Worm (Caenorhabditis elegans): ENCODE measurements around the gene F26C11.4.
A peak's percentile ranks its signal among the peaks of the same experiment; 100 is the strongest.

F26C11.4 gene

ce11 chrII:9938877-9939276 is 22.8 kb upstream of the F26C11.4 start, which contains the start of the genes C05C10.7 and C05C10.5:
TSS of gene C05C10.7 (minus strand) at chrII:9938971.
TSS of gene C05C10.5 (plus strand) at chrII:9939040.
- TF ChIP-seq ref-1 (GFP tag; conservative IDR thresholded peaks at IDR 0.05) (no peak), klf-2 (GFP tag; conservative IDR thresholded peaks at IDR 0.05) (no peak), cog-1 (tag; optimal IDR thresholded peaks at IDR 0.05) (no peak), T22C8.4 (GFP tag; IDR thresholded peaks at IDR 0.05) (no peak), ztf-23 (GFP tag; IDR thresholded peaks at IDR 0.05) (no peak), med-1 (GFP tag; optimal IDR thresholded peaks at IDR 0.05; ENCODE audit: insufficient read depth) (no peak), ztf-29 (GFP tag; IDR thresholded peaks at IDR 0.05) (no peak), tab-1 (GFP tag; IDR thresholded peaks at IDR 0.05) (no peak), flt-1 (GFP tag; IDR thresholded peaks at IDR 0.05) (no peak)

- TF ChIP-seq ztf-23 (GFP tag; IDR thresholded peaks at IDR 0.05) (no peak), med-1 (GFP tag; optimal IDR thresholded peaks at IDR 0.05; ENCODE audit: insufficient read depth) (no peak), flt-1 (GFP tag; IDR thresholded peaks at IDR 0.05) (no peak), cog-1 (tag; optimal IDR thresholded peaks at IDR 0.05) (no peak), tab-1 (GFP tag; IDR thresholded peaks at IDR 0.05) (no peak), klf-2 (GFP tag; conservative IDR thresholded peaks at IDR 0.05) (no peak), ztf-29 (GFP tag; IDR thresholded peaks at IDR 0.05) (no peak), ref-1 (GFP tag; conservative IDR thresholded peaks at IDR 0.05) (no peak), T22C8.4 (GFP tag; IDR thresholded peaks at IDR 0.05) (no peak)
Observed at ce11 chrII:9937611-9938010, 21.5 kb upstream of the F26C11.4 start.

DNA sequence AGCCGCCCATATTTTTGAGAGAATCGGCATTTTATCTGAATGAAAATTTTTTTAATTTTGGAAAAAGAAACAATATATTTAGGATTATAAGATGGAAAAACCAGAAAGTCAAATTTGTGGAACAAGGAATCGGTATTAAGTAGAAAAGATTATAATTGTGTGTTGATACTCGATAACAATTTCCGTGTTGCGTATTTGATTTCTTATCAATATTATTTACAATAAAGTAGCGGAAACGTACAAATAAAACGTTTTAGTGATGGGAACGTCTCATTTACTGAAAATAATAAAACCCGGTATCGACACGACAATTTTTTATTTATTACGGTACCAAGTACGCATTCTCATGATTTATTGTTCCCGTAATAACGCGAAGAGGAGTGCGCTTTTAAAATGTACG is 20.8 kb upstream of the F26C11.4 start, which contains the start of gene C05C10.3:
C05C10.3 (minus strand) TSS at position 35 of the 400 bp plus-strand sequence.
- TF ChIP-seq ref-1 (GFP tag; conservative IDR thresholded peaks at IDR 0.05) (no peak), T22C8.4 (GFP tag; IDR thresholded peaks at IDR 0.05) (no peak), flt-1 (GFP tag; IDR thresholded peaks at IDR 0.05) (no peak)

- TF ChIP-seq cog-1 (tag; optimal IDR thresholded peaks at IDR 0.05) (no peak), ztf-29 (GFP tag; IDR thresholded peaks at IDR 0.05) (no peak)
Observed at ce11 chrII:9935664-9936063, 19.6 kb upstream of the F26C11.4 start.

DNA sequence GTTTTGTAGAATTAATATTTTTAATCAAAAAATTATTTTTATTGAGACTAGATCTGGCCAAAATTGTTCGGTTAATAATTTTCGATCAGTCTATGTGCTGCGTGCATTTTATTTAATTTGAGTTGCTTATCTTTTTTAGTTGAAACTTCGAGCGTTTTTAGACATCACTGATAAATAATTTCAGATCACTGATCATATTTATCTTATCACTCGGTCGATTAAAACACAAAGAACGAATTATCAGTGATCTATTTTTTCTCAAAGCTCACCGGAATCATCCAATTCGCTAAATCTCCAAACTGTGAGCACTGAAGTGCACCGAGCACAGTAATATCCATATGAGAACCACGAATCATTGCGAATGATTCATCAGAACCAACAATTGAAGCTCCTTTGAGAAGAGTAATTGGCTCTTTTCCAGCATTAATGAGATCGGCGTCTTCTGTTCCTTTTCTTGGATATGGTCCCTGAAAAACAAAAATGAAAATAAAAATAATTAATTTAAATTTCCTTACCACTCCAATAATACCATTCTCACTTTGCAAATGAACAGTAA is 19.0 kb upstream of the F26C11.4 start:
- TF ChIP-seq med-1 (GFP tag; optimal IDR thresholded peaks at IDR 0.05; ENCODE audit: insufficient read depth) (no peak), flt-1 (GFP tag; IDR thresholded peaks at IDR 0.05) (no peak), T22C8.4 (GFP tag; IDR thresholded peaks at IDR 0.05) (no peak), ztf-29 (GFP tag; IDR thresholded peaks at IDR 0.05) (no peak), ref-1 (GFP tag; conservative IDR thresholded peaks at IDR 0.05) (no peak), tab-1 (GFP tag; IDR thresholded peaks at IDR 0.05) (no peak), cog-1 (tag; optimal IDR thresholded peaks at IDR 0.05) (no peak), klf-2 (GFP tag; conservative IDR thresholded peaks at IDR 0.05) (no peak), ztf-23 (GFP tag; IDR thresholded peaks at IDR 0.05) (no peak)

DNA sequence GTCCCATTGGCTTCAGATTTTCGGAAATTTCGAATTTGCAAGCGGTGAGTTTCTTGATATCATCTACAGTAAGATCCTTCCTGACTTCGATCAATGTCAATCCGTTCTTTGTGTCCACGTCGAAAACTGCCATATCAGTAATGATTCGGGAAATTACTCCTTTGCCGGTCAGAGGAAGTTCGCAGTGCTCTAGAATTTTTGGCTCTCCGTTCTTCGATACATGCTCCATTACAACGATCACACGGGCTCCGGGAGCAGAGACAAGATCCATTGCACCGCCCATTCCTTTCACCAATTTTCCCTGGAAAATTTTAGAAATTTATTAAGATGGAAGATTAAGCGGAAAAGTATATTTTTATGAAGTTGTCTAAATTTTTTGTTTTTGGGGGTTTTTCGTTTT is 18.5 kb upstream of the F26C11.4 start:
- TF ChIP-seq tab-1 (GFP tag; IDR thresholded peaks at IDR 0.05) (no peak), T22C8.4 (GFP tag; IDR thresholded peaks at IDR 0.05) (no peak), med-1 (GFP tag; optimal IDR thresholded peaks at IDR 0.05; ENCODE audit: insufficient read depth) (no peak), ztf-29 (GFP tag; IDR thresholded peaks at IDR 0.05) (no peak)

- TF ChIP-seq klf-2 (GFP tag; conservative IDR thresholded peaks at IDR 0.05) (no peak), ztf-29 (GFP tag; IDR thresholded peaks at IDR 0.05) (no peak), flt-1 (GFP tag; IDR thresholded peaks at IDR 0.05) (no peak), med-1 (GFP tag; optimal IDR thresholded peaks at IDR 0.05; ENCODE audit: insufficient read depth) (no peak), ref-1 (GFP tag; conservative IDR thresholded peaks at IDR 0.05) (no peak), tab-1 (GFP tag; IDR thresholded peaks at IDR 0.05) (no peak), T22C8.4 (GFP tag; IDR thresholded peaks at IDR 0.05) (no peak), ztf-23 (GFP tag; IDR thresholded peaks at IDR 0.05) (no peak), cog-1 (tag; optimal IDR thresholded peaks at IDR 0.05) (no peak)
Observed at ce11 chrII:9933947-9934383, 17.9 kb upstream of the F26C11.4 start.

DNA sequence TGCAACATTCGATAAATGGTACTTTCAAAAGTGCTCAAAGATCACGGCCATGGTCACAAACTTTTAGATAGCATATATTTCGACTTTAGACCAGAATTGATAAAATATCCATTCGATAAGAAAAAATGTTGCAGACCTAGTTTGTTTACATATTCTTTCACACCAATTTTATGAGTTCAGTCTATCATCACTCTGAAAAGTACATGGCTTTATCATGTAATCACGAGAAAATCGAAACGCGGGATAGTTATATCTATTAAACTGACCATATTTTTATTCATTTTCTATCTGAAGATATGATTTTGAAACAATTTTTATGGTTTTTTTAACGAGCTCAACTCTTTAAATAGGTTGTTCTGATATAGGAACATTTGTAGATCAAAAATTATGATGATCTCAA is 15.4 kb upstream of the F26C11.4 start, which contains the start of gene pho-11:
pho-11 (plus strand) TSS at position 374 of the 400 bp plus-strand sequence.
- no peak for TF ChIP-seq klf-2 (GFP tag; conservative IDR thresholded peaks at IDR 0.05)
- TF ChIP-seq ztf-23 (GFP tag; IDR thresholded peaks at IDR 0.05) = no peak
- no peak for TF ChIP-seq med-1 (GFP tag; optimal IDR thresholded peaks at IDR 0.05; ENCODE audit: insufficient read depth)
- TF ChIP-seq ref-1 (GFP tag; conservative IDR thresholded peaks at IDR 0.05) = no peak
- no peak for TF ChIP-seq T22C8.4 (GFP tag; IDR thresholded peaks at IDR 0.05)
- TF ChIP-seq tab-1 (GFP tag; IDR thresholded peaks at IDR 0.05) = no peak
- no peak for TF ChIP-seq cog-1 (tag; optimal IDR thresholded peaks at IDR 0.05)
- no peak for TF ChIP-seq flt-1 (GFP tag; IDR thresholded peaks at IDR 0.05)
- TF ChIP-seq ztf-29 (GFP tag; IDR thresholded peaks at IDR 0.05) = no peak

ce11 chrII:9931012-9931411 is 14.9 kb upstream of the F26C11.4 start:
- TF ChIP-seq flt-1 (GFP tag; IDR thresholded peaks at IDR 0.05) (peak; percentile 5; the same call in 1 of the 2 replicates), tab-1 (GFP tag; IDR thresholded peaks at IDR 0.05) (no peak)

- no peak for TF ChIP-seq flt-1 (GFP tag; IDR thresholded peaks at IDR 0.05)
- no peak for TF ChIP-seq tab-1 (GFP tag; IDR thresholded peaks at IDR 0.05)
- TF ChIP-seq ztf-29 (GFP tag; IDR thresholded peaks at IDR 0.05) = no peak
- TF ChIP-seq klf-2 (GFP tag; conservative IDR thresholded peaks at IDR 0.05) = no peak
- no peak for TF ChIP-seq ref-1 (GFP tag; conservative IDR thresholded peaks at IDR 0.05)
- no peak for TF ChIP-seq T22C8.4 (GFP tag; IDR thresholded peaks at IDR 0.05)
- TF ChIP-seq ztf-23 (GFP tag; IDR thresholded peaks at IDR 0.05) = no peak
- TF ChIP-seq cog-1 (tag; optimal IDR thresholded peaks at IDR 0.05) = no peak
- TF ChIP-seq med-1 (GFP tag; optimal IDR thresholded peaks at IDR 0.05; ENCODE audit: insufficient read depth) = no peak
Observed at ce11 chrII:9928470-9928869, 12.4 kb upstream of the F26C11.4 start.
